Fruit fly (Drosophila melanogaster): ENCODE results near the gene CG13318.

CG13318 gene

DNA sequence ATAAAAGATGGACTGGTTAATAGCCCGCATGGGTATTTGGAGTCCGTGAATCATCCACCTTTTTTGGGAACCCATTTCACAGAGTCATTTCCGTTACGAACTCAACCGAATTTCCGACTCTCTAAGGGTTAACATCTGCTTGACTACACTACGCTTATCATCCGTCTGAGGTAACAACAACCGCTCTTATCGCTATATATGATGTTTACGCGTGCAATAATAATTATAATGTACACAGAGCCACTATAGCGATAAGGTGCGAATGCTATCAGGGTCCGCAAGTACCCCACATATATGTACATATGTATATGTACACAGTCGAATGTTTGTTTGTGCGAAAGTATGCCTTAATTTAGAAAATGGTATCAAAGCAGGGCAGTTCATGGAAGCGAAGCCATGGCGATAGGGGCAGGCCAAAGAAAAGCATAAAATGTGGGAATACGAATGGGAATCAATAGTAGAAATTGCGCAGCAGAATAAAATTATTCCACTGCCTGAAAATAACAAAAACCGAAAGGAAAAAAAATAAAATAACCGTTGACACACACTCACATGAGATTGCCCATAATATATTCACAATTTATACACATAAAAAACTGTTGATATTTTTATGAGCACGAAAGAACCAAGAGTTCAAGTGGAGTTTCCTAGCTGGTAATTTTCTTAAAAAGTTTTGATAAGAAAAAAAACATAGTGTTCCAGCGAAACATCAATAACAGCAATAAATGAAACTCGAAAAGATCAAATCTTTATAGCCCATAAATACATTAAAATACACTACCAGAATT, 38.1 kb upstream of the CG13318 start (continued):
- TF ChIP-seq prd (optimal IDR thresholded peaks at IDR 0.05), result no peak
- TF ChIP-seq prd (GFP tag; IDR thresholded peaks at IDR 0.05), result peak; percentile 51; the same call in 2 of the 3 replicates
- TF ChIP-seq Nf-YC (tag; optimal IDR thresholded peaks at IDR 0.05), result peak; percentile 67
- peak; percentile 85 for TF ChIP-seq Side (GFP tag; optimal IDR thresholded peaks at IDR 0.05)
- TF ChIP-seq CG1647 (GFP tag; optimal IDR thresholded peaks at IDR 0.05), result peak; percentile 73
- peak; percentile 69 for TF ChIP-seq Bteb2 (GFP tag; optimal IDR thresholded peaks at IDR 0.05)
- peak; percentile 72 for TF ChIP-seq CG4360 (GFP tag; IDR thresholded peaks at IDR 0.05)
- TF ChIP-seq gsb (GFP tag; IDR thresholded peaks at IDR 0.05), result peak; percentile 69
- TF ChIP-seq ATbp (GFP tag; optimal IDR thresholded peaks at IDR 0.05), result peak; percentile 98
- peak; percentile 89 for TF ChIP-seq CG15696 (tag; optimal IDR thresholded peaks at IDR 0.05)
- TF ChIP-seq Dp (GFP tag; optimal IDR thresholded peaks at IDR 0.05), result peak; percentile 1
- TF ChIP-seq vnd (GFP tag; IDR thresholded peaks at IDR 0.05; ENCODE audit: partially characterized antibody), result no peak
- peak; percentile 95 for TF ChIP-seq lab (GFP tag; optimal IDR thresholded peaks at IDR 0.05)
- no peak for TF ChIP-seq CkIIα-i1 (GFP tag; IDR thresholded peaks at IDR 0.05)
- no peak for TF ChIP-seq Dll (GFP tag; IDR thresholded peaks at IDR 0.05; ENCODE audit: partially characterized antibody)
- peak; percentile 61; the same call in 1 of the 2 replicates for TF ChIP-seq CG1024 (GFP tag; IDR thresholded peaks at IDR 0.05)
- TF ChIP-seq sima (GFP tag; optimal IDR thresholded peaks at IDR 0.05), result no peak
- peak; percentile 52 for TF ChIP-seq CG7372 (GFP tag; IDR thresholded peaks at IDR 0.05)
- TF ChIP-seq CG17385 (GFP tag; optimal IDR thresholded peaks at IDR 0.05), result peak; percentile 81
- TF ChIP-seq shn (GFP tag; optimal IDR thresholded peaks at IDR 0.05), result peak; percentile 23
- TF ChIP-seq az2 (GFP tag; optimal IDR thresholded peaks at IDR 0.05), result peak; percentile 41
- peak; percentile 82 for TF ChIP-seq Blimp-1 (GFP tag; optimal IDR thresholded peaks at IDR 0.05)
- peak; percentile 88 for TF ChIP-seq gro (GFP tag; optimal IDR thresholded peaks at IDR 0.05)
- TF ChIP-seq oc (tag; optimal IDR thresholded peaks at IDR 0.05), result peak; percentile 87
- peak; percentile 68 for TF ChIP-seq CG7786 (GFP tag; optimal IDR thresholded peaks at IDR 0.05)
- TF ChIP-seq CG7839 (tag; optimal IDR thresholded peaks at IDR 0.05), result peak; percentile 75
- peak; percentile 37 for TF ChIP-seq Myb (GFP tag; optimal IDR thresholded peaks at IDR 0.05)
- peak; percentile 67 for TF ChIP-seq CG8924 (tag; optimal IDR thresholded peaks at IDR 0.05)
- TF ChIP-seq CG1792 (GFP tag; optimal IDR thresholded peaks at IDR 0.05), result peak; percentile 87
- peak; percentile 77 for TF ChIP-seq CG15269 (tag; optimal IDR thresholded peaks at IDR 0.05)
- TF ChIP-seq BtbVII (GFP tag; optimal IDR thresholded peaks at IDR 0.05), result peak; percentile 90
- peak; percentile 63 for TF ChIP-seq CG18476 (GFP tag; optimal IDR thresholded peaks at IDR 0.05)
- peak; percentile 29 for TF ChIP-seq CG4617 (GFP tag; optimal IDR thresholded peaks at IDR 0.05; ENCODE audit: borderline replicate concordance)
- peak; percentile 65 for TF ChIP-seq repo (GFP tag; optimal IDR thresholded peaks at IDR 0.05)
- TF ChIP-seq ara (GFP tag; IDR thresholded peaks at IDR 0.05), result peak; percentile 87
- no peak; the same call in 1 of the 2 replicates for TF ChIP-seq CG17612 (GFP tag; IDR thresholded peaks at IDR 0.05)
- TF ChIP-seq NK7.1 (GFP tag; optimal IDR thresholded peaks at IDR 0.05), result peak; percentile 22
- peak; percentile 84 for TF ChIP-seq gce (GFP tag; IDR thresholded peaks at IDR 0.05)
- TF ChIP-seq CG8478 (optimal IDR thresholded peaks at IDR 0.05), result no peak
- TF ChIP-seq caup (GFP tag; optimal IDR thresholded peaks at IDR 0.05; ENCODE audit: severe bottlenecking), result peak; percentile 93
- TF ChIP-seq cas (GFP tag; IDR thresholded peaks at IDR 0.05), result no peak
- peak in 1 of 2 experiments; percentile 70 for TF ChIP-seq dpn (GFP tag; optimal IDR thresholded peaks at IDR 0.05)
- peak; percentile 43 for TF ChIP-seq kay (GFP tag; optimal IDR thresholded peaks at IDR 0.05)
- TF ChIP-seq NFAT (GFP tag; IDR thresholded peaks at IDR 0.05), result peak; percentile 47
- no peak for TF ChIP-seq Poxn (GFP tag; IDR thresholded peaks at IDR 0.05)
- peak; percentile 8; the same call in 1 of the 3 replicates for TF ChIP-seq CG11093 (GFP tag; IDR thresholded peaks at IDR 0.05)
- TF ChIP-seq CG3726 (GFP tag; IDR thresholded peaks at IDR 0.05), result peak; percentile 31; the same call in 1 of the 3 replicates
- TF ChIP-seq CG14860 (GFP tag; IDR thresholded peaks at IDR 0.05; ENCODE audit: partially characterized antibody), result no peak
- no peak for TF ChIP-seq CG6272 (GFP tag; IDR thresholded peaks at IDR 0.05)

All from whole organism, embryonic.